Worm (Caenorhabditis elegans): Measurements from ENCODE around the gene F49F1.10.

DNA sequence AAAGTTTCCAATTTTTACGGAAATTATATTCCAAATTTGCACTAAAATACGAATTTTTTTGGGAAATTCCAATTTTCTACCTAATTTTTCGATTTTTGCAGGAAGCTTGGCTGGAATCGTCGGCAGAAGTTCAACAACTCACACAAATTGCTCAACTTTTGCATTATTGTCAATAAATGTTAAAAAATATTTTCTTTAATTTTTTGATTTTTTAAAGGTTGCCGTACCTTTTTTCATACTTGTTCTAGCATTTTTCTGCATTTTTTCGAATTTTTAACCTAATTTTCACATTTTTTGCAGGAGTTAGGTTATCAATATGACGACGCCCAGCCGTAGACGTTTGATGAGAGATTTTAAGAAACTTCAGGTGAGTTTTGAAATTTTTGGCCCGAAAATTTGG lies 36.2 kb downstream of the F49F1.10 start, which contains the start of gene ubc-1:
- TF ChIP-seq skn-1 (tag; optimal IDR thresholded peaks at IDR 0.05) (no peak), nhr-76 (tag; optimal IDR thresholded peaks at IDR 0.05) (no peak), elt-2 (tag; optimal IDR thresholded peaks at IDR 0.05) (no peak), ces-1 (GFP tag; optimal IDR thresholded peaks at IDR 0.05) (no peak)
